Fruit fly (Drosophila melanogaster) whole organism, wandering third instar larva: Measurements from ENCODE around the gene mus302.

Experiments used
- CG32264 ChIP-seq: fragments of 200-800 bp; sonication (Bioruptor generic); optimal IDR thresholded peaks from 2 replicates; lab custom pipeline; 2016; ENCODE audit warnings: missing biosample characterization, missing genetic modification characterization
- CG9705 ChIP-seq: fragments of 200-800 bp; sonication (Bioruptor generic); optimal IDR thresholded peaks from 2 replicates; lab custom pipeline; 2018; ENCODE audit warnings: missing biosample characterization, mild to moderate bottlenecking, missing genetic modification characterization
- CrebA ChIP-seq: fragments of 200-800 bp; sonication (Bioruptor generic); optimal IDR thresholded peaks from 2 replicates; lab custom pipeline; 2016; ENCODE audit warnings: missing biosample characterization, mild to moderate bottlenecking, missing genetic modification characterization, borderline replicate concordance
- Dfd ChIP-seq: fragments of >200 bp; optimal IDR thresholded peaks from 2 replicates; lab custom pipeline; 2017; ENCODE audit warnings: missing biosample characterization, missing genetic modification characterization
- Dif ChIP-seq: fragments of 200-275, 200-300 bp; sonication (Bioruptor generic); optimal IDR thresholded peaks from 2 replicates; lab custom pipeline; 2018; ENCODE audit warnings: missing biosample characterization, missing genetic modification characterization; ENCODE audit not compliant: partially characterized antibody
- GATAd ChIP-seq: sonication (Bioruptor generic); optimal IDR thresholded peaks from 2 replicates; lab custom pipeline; 2016; ENCODE audit warnings: missing biosample characterization, missing genetic modification characterization
- HLH106 ChIP-seq: fragments of 200-800 bp; optimal IDR thresholded peaks from 3 replicates; lab custom pipeline; 2019; ENCODE audit warnings: missing biosample characterization, mild to moderate bottlenecking, missing genetic modification characterization, moderate library complexity
- Hnf4 ChIP-seq: fragments of 200-800 bp; sonication (Bioruptor generic); optimal IDR thresholded peaks from 2 replicates; lab custom pipeline; 2016; ENCODE audit warnings: missing biosample characterization, mild to moderate bottlenecking, missing genetic modification characterization
- Hr78 ChIP-seq: fragments of >200 bp; optimal IDR thresholded peaks from 2 replicates; lab custom pipeline; 2017; ENCODE audit warnings: missing biosample characterization, missing genetic modification characterization
- Hr83 ChIP-seq: fragments of 200-300 bp; sonication (Bioruptor generic); optimal IDR thresholded peaks from 2 replicates; lab custom pipeline; 2016; ENCODE audit warnings: missing biosample characterization, mild to moderate bottlenecking, missing genetic modification characterization, moderate library complexity; ENCODE audit not compliant: poor library complexity, severe bottlenecking
- Jra ChIP-seq: sonication (Bioruptor generic); optimal IDR thresholded peaks from 2 replicates; lab custom pipeline; 2016; ENCODE audit warnings: missing biosample characterization, missing genetic modification characterization
- Myc ChIP-seq: fragments of >200 bp; optimal IDR thresholded peaks from 2 replicates; lab custom pipeline; 2017
- N ChIP-seq: fragments of >200 bp; optimal IDR thresholded peaks from 2 replicates; lab custom pipeline; 2018; ENCODE audit warnings: missing biosample characterization, missing external identifiers, missing genetic modification characterization
- OdsH ChIP-seq: fragments of 200-800 bp; sonication (Bioruptor generic); optimal IDR thresholded peaks from 2 replicates; lab custom pipeline; 2016; ENCODE audit warnings: missing biosample characterization, mild to moderate bottlenecking, missing genetic modification characterization
- Rel ChIP-seq, 2 experiments: fragments of 200-800 bp; sonication (Bioruptor generic) in 1 of 2; optimal IDR thresholded peaks; 2 replicates in 1 of 2; 3 replicates in 1 of 2; lab custom pipeline; 2016 to 2019; ENCODE audit warnings: mild to moderate bottlenecking in 2 of 2, missing biosample characterization in 2 of 2, missing genetic modification characterization in 2 of 2, moderate library complexity in 1 of 2
- Sp1 ChIP-seq: fragments of 200-800 bp; sonication (Bioruptor generic); optimal IDR thresholded peaks from 3 replicates; lab custom pipeline; 2019; ENCODE audit warnings: missing biosample characterization, mild to moderate bottlenecking, missing genetic modification characterization, moderate library complexity
- br ChIP-seq: fragments of 200-800 bp; sonication (Bioruptor generic); optimal IDR thresholded peaks from 2 replicates; lab custom pipeline; 2016; ENCODE audit warnings: missing biosample characterization, missing genetic modification characterization
- brk ChIP-seq: fragments of 200-800 bp; sonication (Bioruptor generic); optimal IDR thresholded peaks from 2 replicates; lab custom pipeline; 2016; ENCODE audit warnings: missing biosample characterization, mild to moderate bottlenecking, missing genetic modification characterization
- dl ChIP-seq, 2 experiments: fragments of 175-275, 200-275 bp in 1 of 2; fragments of 200-275 bp in 1 of 2; sonication (Bioruptor generic); optimal IDR thresholded peaks; lab custom pipeline; 2018; ENCODE audit warnings: mild to moderate bottlenecking in 2 of 2, missing biosample characterization in 2 of 2, missing genetic modification characterization in 2 of 2, moderate library complexity in 2 of 2; ENCODE audit not compliant: partially characterized antibody in 2 of 2, insufficient read depth in 1 of 2
- dmrt93B ChIP-seq: fragments of 200-800 bp; sonication (Bioruptor generic); optimal IDR thresholded peaks from 2 replicates; lab custom pipeline; 2018; ENCODE audit warnings: missing biosample characterization, mild to moderate bottlenecking, missing genetic modification characterization
- dsf ChIP-seq: sonication (Bioruptor generic); optimal IDR thresholded peaks from 2 replicates; lab custom pipeline; 2016; ENCODE audit warnings: missing biosample characterization, missing genetic modification characterization, borderline replicate concordance
- ey ChIP-seq: fragments of 200-800 bp; sonication (Bioruptor generic); optimal IDR thresholded peaks from 2 replicates; lab custom pipeline; 2016; ENCODE audit warnings: missing biosample characterization, missing genetic modification characterization
- foxo ChIP-seq, 2 experiments: fragments of 200-800 bp; sonication (Bioruptor generic); optimal IDR thresholded peaks; 2 replicates in 1 of 2; 3 replicates in 1 of 2; lab custom pipeline; 2016 to 2017; ENCODE audit warnings: missing biosample characterization in 2 of 2, missing genetic modification characterization in 2 of 2
- fru ChIP-seq: fragments of 200-800 bp; sonication (Bioruptor generic); optimal IDR thresholded peaks from 3 replicates; lab custom pipeline; 2016; ENCODE audit warnings: missing biosample characterization, mild to moderate bottlenecking, missing genetic modification characterization
- h ChIP-seq: fragments of 200-800 bp; sonication (Bioruptor generic); optimal IDR thresholded peaks from 3 replicates; lab custom pipeline; 2016; ENCODE audit warnings: missing biosample characterization, mild to moderate bottlenecking, missing genetic modification characterization
- jim ChIP-seq: fragments of 175-275, 200-325 bp; sonication (Bioruptor generic); optimal IDR thresholded peaks from 2 replicates; lab custom pipeline; 2016; ENCODE audit warnings: missing biosample characterization, mild to moderate bottlenecking, missing genetic modification characterization
- lola ChIP-seq: fragments of >200 bp; optimal IDR thresholded peaks from 2 replicates; lab custom pipeline; 2017; ENCODE audit warnings: missing biosample characterization, missing genetic modification characterization
- psq ChIP-seq: fragments of 200-800 bp; sonication (Bioruptor generic); optimal IDR thresholded peaks from 3 replicates; lab custom pipeline; 2017; ENCODE audit warnings: missing biosample characterization, mild to moderate bottlenecking, missing genetic modification characterization, moderate library complexity
- rgr ChIP-seq: fragments of 200-800 bp; sonication (Bioruptor generic); optimal IDR thresholded peaks from 3 replicates; lab custom pipeline; 2016; ENCODE audit warnings: missing biosample characterization, mild to moderate bottlenecking, missing genetic modification characterization
- sage ChIP-seq: fragments of 200-800 bp; sonication (Bioruptor generic); optimal IDR thresholded peaks from 2 replicates; lab custom pipeline; 2016; ENCODE audit warnings: missing biosample characterization, mild to moderate bottlenecking, missing genetic modification characterization
- sv ChIP-seq: fragments of 200-800 bp; sonication (Bioruptor generic); optimal IDR thresholded peaks from 3 replicates; lab custom pipeline; 2016; ENCODE audit warnings: missing biosample characterization, missing genetic modification characterization
- tai ChIP-seq: sonication (Bioruptor generic); optimal IDR thresholded peaks from 2 replicates; lab custom pipeline; 2016; ENCODE audit warnings: missing biosample characterization, missing genetic modification characterization
- usp ChIP-seq: fragments of >200 bp; optimal IDR thresholded peaks from 2 replicates; lab custom pipeline; 2017; ENCODE audit warnings: missing biosample characterization, missing genetic modification characterization
- woc ChIP-seq: sonication (Bioruptor generic); optimal IDR thresholded peaks from 2 replicates; lab custom pipeline; 2016; ENCODE audit warnings: missing biosample characterization, mild to moderate bottlenecking, missing genetic modification characterization

The mus302 gene

DNA sequence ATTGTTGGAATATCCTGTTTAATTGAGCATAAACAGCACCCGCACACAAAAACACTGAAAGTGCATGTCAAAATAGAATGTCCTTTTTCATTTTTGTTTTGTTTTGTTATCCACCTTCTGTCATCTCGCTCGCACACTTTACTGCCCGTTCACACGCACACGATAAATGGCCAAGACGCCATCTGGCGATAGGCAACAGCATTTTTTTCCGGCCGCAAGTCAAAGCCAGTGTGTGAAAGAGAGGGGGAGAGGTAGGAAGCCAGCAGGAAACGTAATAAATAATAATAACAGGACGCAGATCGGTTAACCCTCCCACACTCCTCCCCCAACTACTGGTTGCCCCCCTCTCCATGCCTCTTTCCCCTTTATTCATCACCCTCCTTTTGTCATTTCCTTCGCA is 9.7 kb downstream of the mus302 start:
- TF ChIP-seq Rel (GFP tag; optimal IDR thresholded peaks at IDR 0.05; lab: Kevin White, UChicago) = no peak
- TF ChIP-seq Rel (tag; optimal IDR thresholded peaks at IDR 0.05; lab: Kevin White, UChicago) = no peak
- no peak for TF ChIP-seq sage (GFP tag; lab: Kevin White, UChicago)
- peak; percentile 92 for TF ChIP-seq psq (GFP tag; lab: Kevin White, UChicago)
- TF ChIP-seq fru (GFP tag; lab: Kevin White, UChicago) = no peak
- no peak for TF ChIP-seq woc (GFP tag; lab: Kevin White, UChicago)
- TF ChIP-seq dl (GFP tag; optimal IDR thresholded peaks at IDR 0.05; lab: Kevin White, UChicago; ENCODE audit: insufficient read depth in 1 of 2, partially characterized antibody in 2 of 2) = no peak
- no peak for TF ChIP-seq CG32264 (GFP tag; lab: Kevin White, UChicago)
- TF ChIP-seq Dif (GFP tag; lab: Kevin White, UChicago) = no peak
- no peak for TF ChIP-seq lola (GFP tag; lab: Kevin White, UChicago)
- no peak for TF ChIP-seq jim (GFP tag; lab: Kevin White, UChicago)
- TF ChIP-seq Hnf4 (GFP tag; lab: Kevin White, UChicago) = no peak
- peak; percentile 6 for TF ChIP-seq CG9705 (GFP tag; lab: Kevin White, UChicago)
- TF ChIP-seq usp = no peak

DNA sequence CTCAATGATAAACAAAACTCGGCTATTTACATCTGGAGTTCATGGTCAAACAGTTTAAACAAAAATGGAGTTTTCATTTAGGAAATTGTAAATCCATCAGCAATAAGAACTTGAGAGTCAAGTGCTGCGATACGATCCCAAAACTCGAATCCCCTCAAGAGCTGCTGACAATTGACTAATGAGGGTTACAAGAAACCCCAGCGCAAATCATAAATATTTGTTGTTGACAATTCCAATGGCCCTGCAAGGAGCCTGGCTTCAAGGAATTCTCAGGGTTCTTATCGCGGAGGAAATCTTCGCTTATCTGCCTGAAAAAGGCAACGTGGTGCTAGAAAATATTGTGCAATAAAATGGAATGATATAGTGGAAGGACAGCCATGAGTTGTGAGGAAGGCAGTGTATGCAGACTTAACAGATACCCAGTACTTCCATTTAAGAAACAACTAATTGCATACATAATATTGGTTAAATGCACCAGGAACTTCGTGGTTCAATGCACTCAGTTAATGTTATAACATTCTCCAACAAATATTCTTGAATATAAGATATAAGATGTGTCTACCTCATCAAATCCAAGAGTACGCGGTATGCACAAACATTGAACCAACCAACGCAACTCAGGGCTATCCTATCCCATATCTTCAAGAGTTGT is 11.4 kb downstream of the mus302 start:
- TF ChIP-seq Hr78 (GFP tag; lab: Kevin White, UChicago) = no peak
- TF ChIP-seq rgr (GFP tag; lab: Kevin White, UChicago) = no peak
- TF ChIP-seq ey = no peak
- no peak for TF ChIP-seq Rel (GFP tag; optimal IDR thresholded peaks at IDR 0.05; lab: Kevin White, UChicago)
- TF ChIP-seq Rel (tag; optimal IDR thresholded peaks at IDR 0.05; lab: Kevin White, UChicago) = no peak
- TF ChIP-seq Myc (lab: Kevin White, UChicago) = no peak
- no peak for TF ChIP-seq br (GFP tag; lab: Kevin White, UChicago)
- TF ChIP-seq CrebA = no peak
- TF ChIP-seq N (GFP tag; lab: Kevin White, UChicago) = no peak
- TF ChIP-seq jim (GFP tag; lab: Kevin White, UChicago) = no peak

DNA sequence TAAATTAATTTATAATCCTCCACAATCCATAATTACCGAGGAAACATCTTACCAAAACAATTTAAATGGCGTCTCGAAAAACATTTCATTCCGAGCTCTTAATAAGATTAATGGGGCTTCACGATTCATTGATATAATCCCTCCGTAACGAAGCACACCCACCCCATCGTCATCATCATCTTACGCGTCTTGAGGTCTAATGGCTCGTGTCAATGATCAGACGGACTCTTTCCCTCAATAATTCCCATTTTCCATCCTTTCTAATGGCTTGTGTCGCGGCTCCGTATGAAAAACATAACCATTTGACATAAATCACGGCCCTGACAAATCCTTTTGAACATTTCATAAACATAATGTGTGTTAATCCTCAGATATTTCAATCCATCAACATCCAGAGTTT is 12.6 kb downstream of the mus302 start:
- TF ChIP-seq jim (GFP tag; lab: Kevin White, UChicago) (no peak), tai (no peak)
- TF ChIP-seq, all 38 proteins: peak for 0

DNA sequence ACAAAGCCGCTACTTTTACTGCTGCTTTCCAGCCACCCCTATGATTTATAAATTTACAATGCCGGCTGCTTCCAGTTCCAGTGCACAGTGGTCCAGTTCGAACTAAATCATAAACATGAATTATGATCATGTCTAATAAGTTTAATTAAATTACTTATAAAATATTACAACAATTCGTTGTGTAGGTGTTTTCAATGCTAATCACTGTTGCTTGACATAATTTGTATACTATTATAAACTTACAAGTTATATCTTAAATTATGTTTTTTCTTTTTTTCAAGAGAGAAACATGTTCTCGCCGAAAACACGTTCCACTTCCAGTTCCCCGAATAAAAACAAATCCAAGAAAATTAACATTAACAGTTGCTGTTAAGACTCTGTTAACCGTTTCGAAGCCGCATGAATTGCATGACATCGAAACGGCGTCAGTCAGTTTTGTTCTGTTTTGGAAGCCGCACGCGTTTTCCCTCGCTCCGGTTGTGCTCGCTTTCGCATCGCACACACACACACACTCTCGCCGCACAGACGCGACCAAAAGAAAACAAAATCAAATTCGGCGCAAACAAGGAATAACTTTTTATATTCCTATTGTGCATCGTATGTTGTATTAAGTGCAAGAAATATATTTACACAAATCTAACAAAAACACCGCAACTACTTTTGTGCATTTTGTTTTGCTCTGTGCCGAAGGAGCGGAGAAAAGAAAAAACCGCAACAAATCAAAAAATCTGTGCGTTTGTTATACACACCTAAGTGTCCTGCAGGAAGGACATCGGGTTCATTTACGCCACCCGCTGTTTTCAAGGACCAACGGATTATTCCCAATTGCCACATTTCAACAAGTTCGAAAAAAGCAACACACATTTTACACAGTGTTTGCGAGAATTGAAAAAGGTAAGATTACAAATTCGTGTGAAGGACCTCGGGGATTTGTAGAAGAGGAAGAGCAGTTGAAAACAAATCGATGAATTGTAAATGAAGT is 13.6 kb downstream of the mus302 start, which contains the start of gene Nrt:
Nrt (plus strand) TSS at position 426 of the 982 bp plus-strand sequence.
- TF ChIP-seq Hnf4 (GFP tag; lab: Kevin White, UChicago) = peak; percentile 36
- TF ChIP-seq Rel (GFP tag; optimal IDR thresholded peaks at IDR 0.05; lab: Kevin White, UChicago) = peak; percentile 41
- no peak for TF ChIP-seq Rel (tag; optimal IDR thresholded peaks at IDR 0.05; lab: Kevin White, UChicago)
- TF ChIP-seq foxo (GFP tag; optimal IDR thresholded peaks at IDR 0.05; lab: Kevin White, UChicago) = peak in 1 of 2 experiments; percentile 46
- peak; percentile 4 for TF ChIP-seq HLH106 (tag; lab: Kevin White, UChicago)
- peak; percentile 64 for TF ChIP-seq Sp1 (GFP tag; lab: Kevin White, UChicago)
- TF ChIP-seq brk (GFP tag; lab: Kevin White, UChicago) = peak; percentile 85
- peak; percentile 78 for TF ChIP-seq sage (GFP tag; lab: Kevin White, UChicago)
- TF ChIP-seq GATAd = no peak
- TF ChIP-seq dsf = peak; percentile 12
- TF ChIP-seq dmrt93B (GFP tag; lab: Kevin White, UChicago) = no peak
- peak; percentile 50 for TF ChIP-seq rgr (GFP tag; lab: Kevin White, UChicago)
- peak; percentile 18 for TF ChIP-seq woc (GFP tag; lab: Kevin White, UChicago)
- no peak for TF ChIP-seq Hr78 (GFP tag; lab: Kevin White, UChicago)
- TF ChIP-seq sv = peak; percentile 37
- peak; percentile 59 for TF ChIP-seq fru (GFP tag; lab: Kevin White, UChicago)
- TF ChIP-seq Dfd (GFP tag; lab: Kevin White, UChicago) = no peak
- no peak for TF ChIP-seq lola (GFP tag; lab: Kevin White, UChicago)
- no peak for TF ChIP-seq tai
- peak in 1 of 2 experiments; percentile 20 for TF ChIP-seq dl (GFP tag; optimal IDR thresholded peaks at IDR 0.05; lab: Kevin White, UChicago; ENCODE audit: insufficient read depth in 1 of 2, partially characterized antibody in 2 of 2)
- peak; percentile 46 for TF ChIP-seq Dif (GFP tag; lab: Kevin White, UChicago)
- TF ChIP-seq h (GFP tag; lab: Kevin White, UChicago) = peak; percentile 21
- TF ChIP-seq Jra (GFP tag; lab: Kevin White, UChicago) = no peak
- peak; percentile 40 for TF ChIP-seq psq (GFP tag; lab: Kevin White, UChicago)
- TF ChIP-seq CrebA = peak; percentile 33
- TF ChIP-seq br (GFP tag; lab: Kevin White, UChicago) = peak; percentile 3
- TF ChIP-seq OdsH (GFP tag; lab: Kevin White, UChicago) = peak; percentile 41
- no peak for TF ChIP-seq CG32264 (GFP tag; lab: Kevin White, UChicago)
- peak; percentile 7 for TF ChIP-seq Hr83 (GFP tag; lab: Kevin White, UChicago)
- no peak for TF ChIP-seq Myc (lab: Kevin White, UChicago)
